Worm (Caenorhabditis elegans) whole organism, early embryonic: ENCODE measurements around the gene W07A12.8.

Experiments
- B0310.2 ChIP-seq: sonication (generic microtip); optimal IDR thresholded peaks from 2 replicates; lab custom pipeline; 2016; ENCODE audit warnings: mild to moderate bottlenecking, missing genetic modification characterization, missing compliant biosample characterization
- F13C5.2 ChIP-seq: sonication (generic microtip); optimal IDR thresholded peaks from 2 replicates; lab custom pipeline; 2017; ENCODE audit warnings: mild to moderate bottlenecking, missing genetic modification characterization, inconsistent platforms, missing compliant biosample characterization
- ama-1 ChIP-seq: fragments of 150-350 bp; optimal IDR thresholded peaks from 2 replicates; lab custom pipeline; 2014
- ceh-13 ChIP-seq: fragments of 200-800 bp; sonication (Bioruptor generic); optimal IDR thresholded peaks from 2 replicates; lab custom pipeline; 2018; ENCODE audit warnings: mild to moderate bottlenecking, missing genetic modification characterization, missing compliant biosample characterization
- flt-1 ChIP-seq: fragments of 200-800 bp; sonication (Bioruptor generic); IDR thresholded peaks from 2 replicates; pipeline ENCODE4 v1.3.6; 2022; ENCODE audit warnings: missing genetic modification characterization, missing compliant biosample characterization
- hmbx-1 ChIP-seq: sonication (generic microtip); optimal IDR thresholded peaks from 2 replicates; lab custom pipeline; 2016; ENCODE audit warnings: mild to moderate bottlenecking, missing genetic modification characterization, missing compliant biosample characterization
- hmg-4 ChIP-seq: fragments of 200-800 bp; sonication (Bioruptor generic); optimal IDR thresholded peaks from 2 replicates; lab custom pipeline; 2018; ENCODE audit warnings: mild to moderate bottlenecking, missing genetic modification characterization, missing compliant biosample characterization
- hnd-1 ChIP-seq: sonication (generic microtip); optimal IDR thresholded peaks from 2 replicates; lab custom pipeline; 2016; ENCODE audit warnings: missing genetic modification characterization, missing compliant biosample characterization
- sea-1 ChIP-seq: fragments of 200-800 bp; sonication (Bioruptor generic); conservative IDR thresholded peaks from 2 replicates; pipeline ENCODE4 v1.3.6; 2022; ENCODE audit warnings: missing genetic modification characterization, missing compliant biosample characterization
- tbx-11 ChIP-seq: fragments of 200-800 bp; sonication (Bioruptor generic); IDR thresholded peaks from 2 replicates; pipeline ENCODE4 v1.3.6; 2022; ENCODE audit warnings: missing genetic modification characterization, missing compliant biosample characterization
- tbx-37 ChIP-seq: fragments of 200-800 bp; sonication (Bioruptor generic); conservative IDR thresholded peaks from 2 replicates; pipeline ENCODE4 v1.3.6; 2022; ENCODE audit warnings: missing genetic modification reagents, missing genetic modification characterization, missing compliant biosample characterization

ce11 chrII:9144366-9144765, 21.2 kb downstream of the W07A12.8 start:
- TF ChIP-seq sea-1 (GFP tag; lab: Robert Waterston, UW), result no peak
- TF ChIP-seq B0310.2 (tag; lab: Kevin White, UChicago), result no peak
- TF ChIP-seq flt-1, result no peak
- no peak for TF ChIP-seq ceh-13 (GFP tag; lab: Kevin White, UChicago)
- TF ChIP-seq ama-1 (lab: Kevin White, UChicago), result no peak
- TF ChIP-seq hmbx-1 (tag; lab: Kevin White, UChicago), result no peak
- no peak for TF ChIP-seq tbx-37
- TF ChIP-seq F13C5.2, result no peak
- TF ChIP-seq hnd-1, result no peak
- no peak for TF ChIP-seq hmg-4 (GFP tag; lab: Kevin White, UChicago)
- TF ChIP-seq tbx-11, result no peak
